Worm (Caenorhabditis elegans): ENCODE results near the gene C35D10.17.

The C35D10.17 gene

DNA sequence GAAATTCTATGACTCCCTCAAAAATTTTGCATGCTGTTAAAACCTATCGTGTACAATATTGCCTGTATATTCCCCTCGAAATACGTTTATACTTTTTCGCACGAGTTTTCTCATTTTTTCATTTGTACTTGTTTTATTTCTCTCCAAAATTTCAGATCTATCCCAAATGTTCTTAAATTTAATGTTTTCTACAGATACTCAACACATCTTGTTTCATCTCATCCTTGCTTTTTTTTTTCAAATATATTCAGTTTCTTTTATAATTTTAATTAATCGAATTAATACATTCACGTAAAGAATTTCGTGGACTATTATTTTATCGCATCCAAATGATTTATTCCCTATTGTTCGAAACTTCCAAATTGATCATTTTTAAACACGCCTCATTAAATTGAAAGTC is 11.9 kb upstream of the C35D10.17 start, which contains the start of gene C35D10.8:
Gene C35D10.8 (plus strand): TSS at position 301 of the 400 bp plus-strand sequence.
- TF ChIP-seq hpl-2 (GFP tag; optimal IDR thresholded peaks at IDR 0.05), result no peak
- TF ChIP-seq Y116A8C.19 (tag; optimal IDR thresholded peaks at IDR 0.05; ENCODE audit: borderline replicate concordance), result no peak

DNA sequence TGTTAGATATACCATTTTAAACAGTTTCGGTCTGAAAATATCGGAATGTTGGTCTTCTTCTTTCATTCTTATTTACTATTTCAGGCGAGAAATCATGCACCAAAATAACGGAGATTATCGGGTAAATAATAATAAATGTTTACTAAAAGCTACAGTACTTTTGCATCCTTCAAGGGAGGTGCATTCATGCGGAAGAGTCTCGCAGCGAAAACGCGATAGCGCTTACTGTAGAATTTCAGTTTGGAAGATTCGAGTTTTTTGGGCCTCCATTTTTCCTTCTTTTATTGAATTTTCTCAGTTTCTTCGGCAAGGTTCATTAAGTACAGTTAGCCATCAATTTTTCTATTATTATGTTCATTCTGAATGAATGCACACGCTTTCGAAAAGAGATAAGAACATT is 10.8 kb upstream of the C35D10.17 start, which contains the start of gene C35D10.7:
Gene C35D10.7 (plus strand): TSS at position 85 of the 400 bp plus-strand sequence.
- TF ChIP-seq isw-1 (GFP tag; IDR thresholded peaks at IDR 0.05) (no peak), irx-1 (tag; optimal IDR thresholded peaks at IDR 0.05) (no peak), nhr-20 (tag; optimal IDR thresholded peaks at IDR 0.05) (no peak), mab-9 (GFP tag; IDR thresholded peaks at IDR 0.05) (no peak), lin-39 (tag; optimal IDR thresholded peaks at IDR 0.05) (no peak), fos-1 (tag; optimal IDR thresholded peaks at IDR 0.05) (no peak), nhr-76 (tag; optimal IDR thresholded peaks at IDR 0.05) (no peak), nhr-237 (tag; optimal IDR thresholded peaks at IDR 0.05) (no peak), unc-30 (tag; optimal IDR thresholded peaks at IDR 0.05) (no peak), lin-35 (GFP tag; optimal IDR thresholded peaks at IDR 0.05) (no peak), elt-3 (tag; optimal IDR thresholded peaks at IDR 0.05) (no peak)

DNA sequence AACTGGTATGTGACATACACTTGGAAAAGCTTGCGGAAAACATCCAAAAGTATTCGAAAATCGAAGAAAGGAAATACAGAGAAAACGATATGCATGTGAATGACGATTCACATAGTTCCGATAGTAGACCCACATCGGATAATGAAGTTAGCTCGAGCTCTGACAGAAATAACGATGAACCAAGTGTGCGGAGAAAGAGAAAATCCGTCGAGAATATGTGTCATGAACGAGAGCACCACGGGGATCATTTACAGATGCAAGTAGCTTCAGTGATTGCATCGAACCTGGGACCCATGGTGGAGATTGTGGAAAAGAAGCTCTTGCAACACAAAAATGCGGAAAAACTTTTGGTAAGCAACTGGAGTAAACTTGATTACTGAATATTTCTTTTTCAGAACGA is 9.9 kb upstream of the C35D10.17 start:
- TF ChIP-seq mdl-1 (tag; optimal IDR thresholded peaks at IDR 0.05) (no peak), nhr-77 (tag; optimal IDR thresholded peaks at IDR 0.05) (no peak), ceh-88 (GFP tag; IDR thresholded peaks at IDR 0.05) (no peak), pax-3 (tag; optimal IDR thresholded peaks at IDR 0.05) (no peak), Y116A8C.19 (tag; optimal IDR thresholded peaks at IDR 0.05; ENCODE audit: borderline replicate concordance) (no peak), irx-1 (tag; optimal IDR thresholded peaks at IDR 0.05) (no peak), nhr-20 (tag; optimal IDR thresholded peaks at IDR 0.05) (no peak), fos-1 (tag; optimal IDR thresholded peaks at IDR 0.05) (no peak), hpl-2 (GFP tag; optimal IDR thresholded peaks at IDR 0.05) (no peak), pag-3 (tag; optimal IDR thresholded peaks at IDR 0.05; ENCODE audit: borderline replicate concordance, insufficient read depth) (no peak), vab-15 (tag; optimal IDR thresholded peaks at IDR 0.05) (no peak), C34B4.2 (tag; optimal IDR thresholded peaks at IDR 0.05) (no peak), nhr-85 (tag) (no peak), dpl-1 (GFP tag; optimal IDR thresholded peaks at IDR 0.05) (no peak), nhr-237 (tag; optimal IDR thresholded peaks at IDR 0.05) (no peak), xbp-1 (tag; optimal IDR thresholded peaks at IDR 0.05) (no peak)

DNA sequence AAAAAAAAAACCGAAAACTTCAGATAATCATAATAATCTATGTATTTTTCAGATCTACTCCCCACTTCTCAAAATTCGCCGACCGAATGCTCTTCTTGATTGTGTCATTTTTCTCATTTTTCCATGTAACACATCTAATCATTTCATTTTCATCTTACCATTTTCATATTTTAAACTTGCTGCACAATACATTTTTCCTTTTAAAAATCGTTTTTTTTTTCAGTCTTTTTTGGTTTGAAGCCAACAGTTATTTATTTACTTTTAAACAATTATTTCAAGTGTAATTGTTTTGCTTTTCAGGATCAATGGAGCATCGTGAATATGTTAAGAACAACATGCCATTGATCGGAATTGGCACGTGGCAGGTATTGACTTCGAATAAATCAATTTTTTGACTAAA is 7.8 kb upstream of the C35D10.17 start, which contains the start of gene C35D10.6:
Gene C35D10.6 (plus strand): TSS at position 301 of the 400 bp plus-strand sequence.
- TF ChIP-seq sptf-1 (tag; optimal IDR thresholded peaks at IDR 0.05) (no peak), efl-1 (optimal IDR thresholded peaks at IDR 0.05) (no peak), efl-1 (GFP tag; optimal IDR thresholded peaks at IDR 0.05 in 1 of 2) (peak in 1 of 2 experiments; percentile 76), tbx-2 (tag; optimal IDR thresholded peaks at IDR 0.05) (no peak)

DNA sequence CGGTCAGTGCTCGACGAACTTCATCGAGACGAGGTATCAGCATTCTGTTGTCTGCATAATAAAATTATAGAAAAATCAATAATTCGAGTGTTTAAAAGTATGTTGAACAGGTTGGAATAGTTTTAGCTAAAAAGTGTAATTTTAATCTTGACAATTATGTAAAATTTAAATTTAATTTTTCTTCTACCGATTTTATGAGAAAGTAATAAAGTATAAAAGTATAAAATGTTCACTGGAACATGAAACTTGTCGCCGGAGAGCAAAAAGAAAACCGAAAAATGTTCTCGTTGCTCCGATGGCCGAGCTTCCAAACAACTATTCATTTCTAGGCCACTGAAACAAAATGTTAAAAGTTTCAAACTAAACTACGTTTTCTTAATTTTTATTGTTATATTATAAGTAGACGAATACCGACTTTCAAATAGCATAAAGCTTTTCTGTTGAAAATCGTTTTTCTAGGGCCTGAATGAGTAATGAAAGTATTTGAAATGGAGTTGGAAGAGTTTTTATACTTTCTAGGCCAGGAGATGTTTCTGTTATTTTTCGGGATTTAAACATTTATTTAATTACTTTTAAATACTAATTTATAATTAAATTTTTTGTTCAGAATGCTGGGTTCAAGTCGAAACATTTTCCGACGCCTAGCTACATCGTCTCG is 5.0 kb upstream of the C35D10.17 start, which contains the start of the genes C35D10.10 and C35D10.5:
Gene C35D10.10 (minus strand): TSS at position 51 of the 658 bp plus-strand sequence.
Gene C35D10.5 (plus strand): TSS at position 608 of the 658 bp plus-strand sequence.
- TF ChIP-seq dsc-1 (tag; optimal IDR thresholded peaks at IDR 0.05), result peak; percentile 7
- TF ChIP-seq dpl-1 (GFP tag; optimal IDR thresholded peaks at IDR 0.05), result peak in 2 of 3 experiments; percentile 4 to 17
- TF ChIP-seq nhr-90 (tag; optimal IDR thresholded peaks at IDR 0.05; ENCODE audit: poor library complexity), result peak; percentile 48
- no peak for TF ChIP-seq ceh-8 (GFP tag; optimal IDR thresholded peaks at IDR 0.05)
- TF ChIP-seq blmp-1 (tag; optimal IDR thresholded peaks at IDR 0.05), result no peak
- TF ChIP-seq xbp-1 (tag; optimal IDR thresholded peaks at IDR 0.05), result no peak
- TF ChIP-seq ceh-82 (tag; optimal IDR thresholded peaks at IDR 0.05), result no peak
- TF ChIP-seq irx-1 (tag; optimal IDR thresholded peaks at IDR 0.05), result peak; percentile 33
- no peak for TF ChIP-seq pqm-1 (tag; optimal IDR thresholded peaks at IDR 0.05)
- no peak for TF ChIP-seq hlh-17 (GFP tag; optimal IDR thresholded peaks at IDR 0.05; ENCODE audit: borderline replicate concordance)
- no peak for TF ChIP-seq unc-98 (GFP tag; IDR thresholded peaks at IDR 0.05)
- TF ChIP-seq nhr-19 (GFP tag; conservative IDR thresholded peaks at IDR 0.05), result no peak
- no peak for TF ChIP-seq alr-1 (tag; optimal IDR thresholded peaks at IDR 0.05; ENCODE audit: borderline replicate concordance)
- no peak for TF ChIP-seq tlp-1 (tag; optimal IDR thresholded peaks at IDR 0.05)
- TF ChIP-seq zag-1 (tag; optimal IDR thresholded peaks at IDR 0.05), result no peak
- no peak for TF ChIP-seq ama-1 (optimal IDR thresholded peaks at IDR 0.05)
- peak; percentile 42 for TF ChIP-seq nhr-47 (tag; optimal IDR thresholded peaks at IDR 0.05)
- no peak for TF ChIP-seq lin-14 (GFP tag; optimal IDR thresholded peaks at IDR 0.05)
- TF ChIP-seq sptf-1 (tag; optimal IDR thresholded peaks at IDR 0.05), result no peak
- TF ChIP-seq lin-35 (GFP tag; optimal IDR thresholded peaks at IDR 0.05), result no peak
- TF ChIP-seq ztf-11 (tag; optimal IDR thresholded peaks at IDR 0.05), result peak in 1 of 2 experiments; percentile 39
- no peak for TF ChIP-seq mep-1 (tag; optimal IDR thresholded peaks at IDR 0.05)

Measured in whole organism, L1 larva.